Worm (Caenorhabditis elegans) whole organism, mixed stage, embryonic: ENCODE measurements around the gene let-2.
A peak's percentile ranks its signal among the peaks of the same experiment; 100 is the strongest.

Source experiments
- M03D4.4 ChIP-seq: sonication (generic microtip); optimal IDR thresholded peaks from 2 replicates; lab custom pipeline; 2017; ENCODE audit warnings: mild to moderate bottlenecking, missing genetic modification characterization, missing compliant biosample characterization
- bed-3 ChIP-seq: fragments of 200-800 bp; sonication (Bioruptor generic); optimal IDR thresholded peaks from 3 replicates; lab custom pipeline; 2018; ENCODE audit warnings: mild to moderate bottlenecking, missing genetic modification characterization, moderate library complexity, missing compliant biosample characterization
- blmp-1 ChIP-seq: fragments of 150-350 bp; optimal IDR thresholded peaks from 2 replicates; lab custom pipeline; 2014; ENCODE audit warnings: missing biosample characterization, missing genetic modification characterization
- ceh-39 ChIP-seq: fragments of 150-350 bp; optimal IDR thresholded peaks from 2 replicates; lab custom pipeline; 2014; ENCODE audit warnings: missing biosample characterization, missing genetic modification characterization
- ceh-43 ChIP-seq: fragments of 200-800 bp; sonication (Bioruptor generic); optimal IDR thresholded peaks from 2 replicates; lab custom pipeline; 2018; ENCODE audit warnings: mild to moderate bottlenecking, missing genetic modification characterization, moderate library complexity, missing compliant biosample characterization
- ceh-83 ChIP-seq: fragments of 200-800 bp; sonication (Bioruptor generic); optimal IDR thresholded peaks from 2 replicates; lab custom pipeline; 2018; ENCODE audit warnings: mild to moderate bottlenecking, missing genetic modification characterization, missing compliant biosample characterization
- ces-1 ChIP-seq: fragments of 150-350 bp; optimal IDR thresholded peaks from 2 replicates; lab custom pipeline; 2014; ENCODE audit warnings: missing biosample characterization, missing genetic modification reagents, missing genetic modification characterization
- cnd-1 ChIP-seq: fragments of 200-800 bp; sonication (Bioruptor generic); optimal IDR thresholded peaks from 2 replicates; lab custom pipeline; 2018; ENCODE audit warnings: mild to moderate bottlenecking, missing genetic modification characterization, missing compliant biosample characterization
- drap-1 ChIP-seq: fragments of 200-800 bp; sonication (Bioruptor generic); optimal IDR thresholded peaks from 3 replicates; lab custom pipeline; 2018; ENCODE audit warnings: mild to moderate bottlenecking, missing genetic modification characterization, missing compliant biosample characterization
- elt-1 ChIP-seq: sonication (generic microtip); optimal IDR thresholded peaks from 2 replicates; lab custom pipeline; 2017; ENCODE audit warnings: missing genetic modification characterization, mild to moderate bottlenecking, missing compliant biosample characterization, antibody characterized with exemption, moderate library complexity, borderline replicate concordance; ENCODE audit not compliant: insufficient read depth
- elt-3 ChIP-seq: fragments of 150-350 bp; optimal IDR thresholded peaks from 2 replicates; lab custom pipeline; 2014; ENCODE audit warnings: missing biosample characterization, missing genetic modification characterization
- flh-1 ChIP-seq: fragments of 200-800 bp; sonication (Bioruptor generic); optimal IDR thresholded peaks from 2 replicates; lab custom pipeline; 2018; ENCODE audit warnings: mild to moderate bottlenecking, missing genetic modification characterization, moderate library complexity, missing compliant biosample characterization
- ham-2 ChIP-seq: fragments of 200-800 bp; sonication (Bioruptor generic); optimal IDR thresholded peaks from 2 replicates; lab custom pipeline; 2018; ENCODE audit warnings: mild to moderate bottlenecking, missing genetic modification characterization, missing compliant biosample characterization
- hlh-1 ChIP-seq: fragments of 150-350 bp; optimal IDR thresholded peaks from 2 replicates; lab custom pipeline; 2014; ENCODE audit warnings: missing biosample characterization, missing genetic modification reagents, missing genetic modification characterization
- lin-13 ChIP-seq: fragments of 150-350 bp; optimal IDR thresholded peaks from 2 replicates; lab custom pipeline; 2014; ENCODE audit warnings: missing biosample characterization, missing genetic modification characterization
- lin-32 ChIP-seq: fragments of 200-800 bp; sonication (Bioruptor generic); optimal IDR thresholded peaks from 2 replicates; lab custom pipeline; 2018; ENCODE audit warnings: mild to moderate bottlenecking, missing genetic modification characterization, missing compliant biosample characterization
- lsy-2 ChIP-seq: fragments of 150-350 bp; optimal IDR thresholded peaks from 2 replicates; lab custom pipeline; 2014; ENCODE audit warnings: missing biosample characterization, missing genetic modification characterization
- mab-5 ChIP-seq: fragments of 150-350 bp; optimal IDR thresholded peaks from 2 replicates; lab custom pipeline; 2014; ENCODE audit warnings: missing biosample characterization, missing genetic modification characterization
- mep-1 ChIP-seq: fragments of 150-350 bp; optimal IDR thresholded peaks from 2 replicates; lab custom pipeline; 2017; ENCODE audit warnings: missing biosample characterization, missing genetic modification reagents, missing genetic modification characterization, inconsistent platforms
- mls-2 ChIP-seq: sonication (generic microtip); optimal IDR thresholded peaks from 2 replicates; lab custom pipeline; 2016; ENCODE audit warnings: mild to moderate bottlenecking, missing genetic modification characterization, moderate library complexity, missing compliant biosample characterization
- nhr-12 ChIP-seq: fragments of 150-350 bp; optimal IDR thresholded peaks from 2 replicates; lab custom pipeline; 2014; ENCODE audit warnings: missing biosample characterization, missing genetic modification characterization
- nhr-2 ChIP-seq: fragments of 150-350 bp; optimal IDR thresholded peaks from 2 replicates; lab custom pipeline; 2014; ENCODE audit warnings: missing biosample characterization, missing genetic modification characterization
- nhr-237 ChIP-seq: fragments of 150-350 bp; optimal IDR thresholded peaks from 2 replicates; lab custom pipeline; 2014; ENCODE audit warnings: missing biosample characterization, missing genetic modification characterization
- nhr-28 ChIP-seq: fragments of 150-350 bp; optimal IDR thresholded peaks from 2 replicates; lab custom pipeline; 2014; ENCODE audit warnings: missing biosample characterization, missing genetic modification characterization
- nhr-76 ChIP-seq: sonication (generic microtip); optimal IDR thresholded peaks from 2 replicates; lab custom pipeline; 2017; ENCODE audit warnings: missing biosample characterization, missing genetic modification characterization
- pha-4 ChIP-seq: fragments of 150-350 bp; optimal IDR thresholded peaks from 2 replicates; lab custom pipeline; 2018; ENCODE audit warnings: missing biosample characterization, missing genetic modification reagents, missing genetic modification characterization
- sem-2 ChIP-seq: fragments of 200-800 bp; sonication (Bioruptor generic); optimal IDR thresholded peaks from 2 replicates; lab custom pipeline; 2018; ENCODE audit warnings: mild to moderate bottlenecking, missing genetic modification characterization, missing compliant biosample characterization
- snpc-4 ChIP-seq: fragments of 150-350 bp; optimal IDR thresholded peaks from 2 replicates; lab custom pipeline; 2014; ENCODE audit warnings: missing biosample characterization, missing genetic modification characterization
- sptf-1 ChIP-seq: sonication (generic microtip); optimal IDR thresholded peaks from 2 replicates; lab custom pipeline; 2017; ENCODE audit warnings: mild to moderate bottlenecking, missing genetic modification characterization, moderate library complexity, missing compliant biosample characterization
- tbx-8 ChIP-seq: fragments of 200-800 bp; sonication (Bioruptor generic); optimal IDR thresholded peaks from 2 replicates; lab custom pipeline; 2018; ENCODE audit warnings: mild to moderate bottlenecking, missing genetic modification characterization, moderate library complexity, missing compliant biosample characterization
- unc-120 ChIP-seq: sonication (generic microtip); optimal IDR thresholded peaks from 2 replicates; lab custom pipeline; 2017; ENCODE audit warnings: missing genetic modification characterization, missing compliant biosample characterization; ENCODE audit not compliant: poor library complexity, severe bottlenecking
- unc-39 ChIP-seq: fragments of 150-350 bp; optimal IDR thresholded peaks from 2 replicates; lab custom pipeline; 2014; ENCODE audit warnings: missing biosample characterization, missing genetic modification characterization
- unc-62 ChIP-seq: fragments of 150-350 bp; optimal IDR thresholded peaks from 2 replicates; lab custom pipeline; 2014; ENCODE audit warnings: missing biosample characterization, missing genetic modification reagents, missing genetic modification characterization
- zip-8 ChIP-seq: fragments of 150-350 bp; optimal IDR thresholded peaks from 2 replicates; lab custom pipeline; 2014; ENCODE audit warnings: missing biosample characterization, missing genetic modification characterization
- ztf-11 ChIP-seq: fragments of 150-350 bp; optimal IDR thresholded peaks from 2 replicates; lab custom pipeline; 2014; ENCODE audit warnings: missing biosample characterization, missing genetic modification characterization

Gene let-2

DNA sequence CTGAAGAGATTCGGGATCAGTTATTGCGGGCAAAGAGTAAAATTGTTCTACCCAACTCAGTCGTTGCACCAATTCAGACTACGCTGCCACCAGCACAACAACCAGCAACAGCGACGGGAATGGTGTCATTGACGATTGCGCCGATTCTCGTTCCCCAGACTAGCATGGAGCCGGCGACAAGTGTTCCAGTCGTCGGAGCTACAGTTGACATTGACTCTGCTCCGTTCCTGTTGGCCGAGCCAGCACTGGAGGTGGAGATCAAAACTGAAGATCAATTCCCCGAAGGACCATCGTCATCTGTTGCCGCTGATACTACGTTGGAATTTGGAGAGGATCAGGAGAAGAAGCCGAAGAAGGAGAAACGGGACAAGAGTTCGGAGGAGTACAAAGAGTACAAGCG is 53.7 kb downstream of the let-2 start:
- TF ChIP-seq nhr-76 (tag; lab: Kevin White, UChicago): no peak
- TF ChIP-seq sptf-1: no peak
- TF ChIP-seq nhr-2 (tag; lab: Kevin White, UChicago): no peak
- no peak for TF ChIP-seq elt-3 (tag; lab: Kevin White, UChicago)
- TF ChIP-seq mab-5 (tag; lab: Kevin White, UChicago): no peak
- TF ChIP-seq mls-2 (tag; lab: Kevin White, UChicago): no peak
- TF ChIP-seq snpc-4 (tag; lab: Kevin White, UChicago): no peak
- no peak for TF ChIP-seq lin-13 (tag; lab: Kevin White, UChicago)
- no peak for TF ChIP-seq elt-1 (tag; lab: Kevin White, UChicago)

ce11 chrX:16331932-16332485 is 57.1 kb downstream of the let-2 start, which contains the start of gene taf-3:
Gene taf-3, plus strand, starts transcription at chrX:16332435.
- TF ChIP-seq unc-120 (tag; lab: Kevin White, UChicago) (no peak), nhr-28 (tag; lab: Kevin White, UChicago) (no peak), tbx-8 (GFP tag; lab: Kevin White, UChicago) (no peak), lsy-2 (tag; lab: Kevin White, UChicago) (no peak), sem-2 (no peak), cnd-1 (tag; lab: Kevin White, UChicago) (no peak), unc-39 (tag; lab: Kevin White, UChicago) (no peak), nhr-12 (tag; lab: Kevin White, UChicago) (no peak), nhr-237 (tag; lab: Kevin White, UChicago) (no peak), mls-2 (tag; lab: Kevin White, UChicago) (no peak), flh-1 (GFP tag; lab: Kevin White, UChicago) (no peak), elt-1 (tag; lab: Kevin White, UChicago) (no peak), drap-1 (GFP tag; lab: Kevin White, UChicago) (no peak), M03D4.4 (tag; lab: Kevin White, UChicago) (no peak), lin-32 (no peak), nhr-76 (tag; lab: Kevin White, UChicago) (no peak), hlh-1 (tag; lab: Kevin White, UChicago) (peak; percentile 71), ceh-39 (no peak), snpc-4 (tag; lab: Kevin White, UChicago) (no peak), ceh-43 (GFP tag; lab: Kevin White, UChicago) (no peak), mep-1 (tag; lab: Kevin White, UChicago) (peak; percentile 74), pha-4 (tag; lab: Kevin White, UChicago) (peak; percentile 94), nhr-2 (tag; lab: Kevin White, UChicago) (peak; percentile 15), blmp-1 (no peak), ceh-83 (no peak), sptf-1 (no peak), mab-5 (tag; lab: Kevin White, UChicago) (no peak), ham-2 (peak; percentile 56), elt-3 (tag; lab: Kevin White, UChicago) (no peak), ztf-11 (tag; lab: Kevin White, UChicago) (no peak), lin-13 (tag; lab: Kevin White, UChicago) (no peak), ces-1 (GFP tag; lab: Kevin White, UChicago) (peak; percentile 64), bed-3 (no peak), unc-62 (peak; percentile 54), zip-8 (tag; lab: Kevin White, UChicago) (no peak)

DNA sequence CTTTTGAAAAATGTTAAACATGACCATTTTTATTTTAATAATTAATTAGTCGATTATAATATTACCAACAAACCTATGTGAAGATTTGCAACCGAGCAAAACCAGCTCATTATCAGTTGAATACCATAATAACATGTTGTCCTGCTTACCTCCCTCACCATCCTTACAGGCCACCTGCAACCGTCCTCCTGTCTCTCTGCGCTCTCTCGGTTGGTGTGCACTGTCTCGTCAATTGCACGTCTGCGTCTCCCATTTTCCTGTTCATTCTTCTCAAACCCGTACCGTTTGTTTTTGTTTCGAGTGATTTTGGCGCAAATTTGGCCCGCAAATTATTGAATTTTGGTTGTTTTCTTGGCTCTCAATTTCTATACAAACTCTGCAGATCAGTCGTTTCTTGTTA is 57.7 kb downstream of the let-2 start:
- TF ChIP-seq sptf-1 (no peak), unc-120 (tag; lab: Kevin White, UChicago) (no peak), blmp-1 (no peak), lin-32 (no peak), tbx-8 (GFP tag; lab: Kevin White, UChicago) (no peak), zip-8 (tag; lab: Kevin White, UChicago) (no peak), nhr-12 (tag; lab: Kevin White, UChicago) (no peak), mep-1 (tag; lab: Kevin White, UChicago) (no peak), elt-3 (tag; lab: Kevin White, UChicago) (no peak), ztf-11 (tag; lab: Kevin White, UChicago) (no peak), nhr-2 (tag; lab: Kevin White, UChicago) (no peak)
